Worm (Caenorhabditis elegans) whole organism, L3 larva: ENCODE measurements around the gene F14H12.17.

ENCODE experiments used
- R02D3.7 ChIP-seq: fragments of 150-350 bp; optimal IDR thresholded peaks from 2 replicates; lab custom pipeline; 2014; ENCODE audit warnings: missing biosample characterization, missing genetic modification characterization
- ZK546.5 ChIP-seq: sonication (generic microtip); optimal IDR thresholded peaks from 2 replicates; lab custom pipeline; 2017; ENCODE audit warnings: missing biosample characterization, missing genetic modification characterization
- ama-1 ChIP-seq: fragments of 150-350 bp; optimal IDR thresholded peaks from 2 replicates; lab custom pipeline; 2018
- ceh-16 ChIP-seq: sonication (generic microtip); optimal IDR thresholded peaks from 2 replicates; lab custom pipeline; 2017; ENCODE audit warnings: missing biosample characterization, missing genetic modification characterization
- ceh-28 ChIP-seq: fragments of 150-350 bp; optimal IDR thresholded peaks from 2 replicates; lab custom pipeline; 2014; ENCODE audit warnings: missing biosample characterization, missing genetic modification reagents, missing genetic modification characterization
- ceh-82 ChIP-seq: fragments of 150-350 bp; optimal IDR thresholded peaks from 2 replicates; lab custom pipeline; 2014; ENCODE audit warnings: missing biosample characterization, missing genetic modification characterization
- ceh-9 ChIP-seq: sonication (generic microtip); optimal IDR thresholded peaks from 2 replicates; lab custom pipeline; 2018; ENCODE audit warnings: missing biosample characterization, missing genetic modification characterization
- daf-12 ChIP-seq: fragments of 150-350 bp; optimal IDR thresholded peaks from 2 replicates; lab custom pipeline; 2014; ENCODE audit warnings: missing biosample characterization, missing genetic modification reagents, missing genetic modification characterization
- egl-27 ChIP-seq: sonication (generic microtip); optimal IDR thresholded peaks from 4 replicates; lab custom pipeline; 2017; ENCODE audit warnings: missing biosample characterization, missing genetic modification reagents, missing genetic modification characterization
- egl-5 ChIP-seq: fragments of 150-350 bp; optimal IDR thresholded peaks from 2 replicates; lab custom pipeline; 2017; ENCODE audit warnings: missing biosample characterization, missing genetic modification reagents, missing genetic modification characterization, inconsistent platforms
- elt-1 ChIP-seq: fragments of 150-350 bp; optimal IDR thresholded peaks from 2 replicates; lab custom pipeline; 2014; ENCODE audit warnings: missing biosample characterization, missing genetic modification characterization
- elt-2 ChIP-seq: sonication (generic microtip); optimal IDR thresholded peaks from 2 replicates; lab custom pipeline; 2016; ENCODE audit warnings: missing genetic modification reagents, mild to moderate bottlenecking, missing genetic modification characterization, missing compliant biosample characterization
- elt-3 ChIP-seq, 3 experiments: fragments of 150-350 bp in 1 of 3; sonication (generic microtip) in 2 of 3; optimal IDR thresholded peaks; 2 replicates in 2 of 3; 4 replicates in 1 of 3; lab custom pipeline; 2014 to 2017; ENCODE audit warnings: missing biosample characterization in 3 of 3, missing genetic modification characterization in 3 of 3
- eor-1 ChIP-seq, 2 experiments: fragments of 150-350 bp; optimal IDR thresholded peaks; 2 replicates each; lab custom pipeline; 2014 to 2018; ENCODE audit warnings: missing biosample characterization in 2 of 2, missing genetic modification characterization in 2 of 2
- fkh-2 ChIP-seq: fragments of 150-350 bp; optimal IDR thresholded peaks from 2 replicates; lab custom pipeline; 2014; ENCODE audit warnings: missing biosample characterization, missing genetic modification reagents, missing genetic modification characterization
- fos-1 ChIP-seq: fragments of 150-350 bp; optimal IDR thresholded peaks from 2 replicates; lab custom pipeline; 2014; ENCODE audit warnings: missing biosample characterization, missing genetic modification characterization
- hmg-11 ChIP-seq: sonication (generic microtip); optimal IDR thresholded peaks from 2 replicates; lab custom pipeline; 2016; ENCODE audit warnings: missing genetic modification characterization, missing compliant biosample characterization
- jun-1 ChIP-seq: fragments of 150-350 bp; optimal IDR thresholded peaks from 2 replicates; lab custom pipeline; 2014; ENCODE audit warnings: missing biosample characterization, missing genetic modification reagents, missing genetic modification characterization
- lin-15B ChIP-seq: fragments of 150-350 bp; optimal IDR thresholded peaks from 2 replicates; lab custom pipeline; 2014; ENCODE audit warnings: missing biosample characterization, missing genetic modification characterization
- lin-39 ChIP-seq: fragments of 150-350 bp; optimal IDR thresholded peaks from 2 replicates; lab custom pipeline; 2018; ENCODE audit warnings: missing biosample characterization, missing genetic modification reagents, missing genetic modification characterization
- lsy-12 ChIP-seq: sonication (generic microtip); optimal IDR thresholded peaks from 2 replicates; lab custom pipeline; 2016; ENCODE audit warnings: mild to moderate bottlenecking, missing genetic modification characterization, missing compliant biosample characterization
- mdl-1 ChIP-seq: fragments of 150-350 bp; optimal IDR thresholded peaks from 2 replicates; lab custom pipeline; 2014; ENCODE audit warnings: missing biosample characterization, missing genetic modification characterization
- mml-1 ChIP-seq: fragments of 150-350 bp; sonication (generic microtip); optimal IDR thresholded peaks from 3 replicates; lab custom pipeline; 2014; ENCODE audit warnings: missing biosample characterization, missing genetic modification characterization
- nfya-1 ChIP-seq: sonication (generic microtip); optimal IDR thresholded peaks from 2 replicates; lab custom pipeline; 2017; ENCODE audit warnings: missing genetic modification characterization, mild to moderate bottlenecking, missing compliant biosample characterization, antibody characterized with exemption, moderate library complexity; ENCODE audit not compliant: insufficient read depth
- nhr-11 ChIP-seq: fragments of 150-350 bp; optimal IDR thresholded peaks from 2 replicates; lab custom pipeline; 2014; ENCODE audit warnings: missing biosample characterization, missing genetic modification characterization
- nhr-12 ChIP-seq: fragments of 150-350 bp; optimal IDR thresholded peaks from 2 replicates; lab custom pipeline; 2014; ENCODE audit warnings: missing biosample characterization, missing genetic modification characterization
- nhr-23 ChIP-seq: fragments of 150-350 bp; optimal IDR thresholded peaks from 2 replicates; lab custom pipeline; 2014; ENCODE audit warnings: missing biosample characterization, missing genetic modification reagents, missing genetic modification characterization
- nhr-237 ChIP-seq: fragments of 150-350 bp; optimal IDR thresholded peaks from 2 replicates; lab custom pipeline; 2014; ENCODE audit warnings: missing biosample characterization, missing genetic modification characterization
- nhr-25 ChIP-seq: sonication (generic microtip); optimal IDR thresholded peaks from 2 replicates; lab custom pipeline; 2017; ENCODE audit warnings: missing biosample characterization, missing genetic modification characterization
- nhr-28 ChIP-seq: fragments of 150-350 bp; optimal IDR thresholded peaks from 2 replicates; lab custom pipeline; 2014; ENCODE audit warnings: missing biosample characterization, missing genetic modification characterization
- nhr-43 ChIP-seq: sonication (generic microtip); optimal IDR thresholded peaks from 2 replicates; lab custom pipeline; 2016; ENCODE audit warnings: mild to moderate bottlenecking, missing genetic modification characterization, missing compliant biosample characterization; ENCODE audit not compliant: poor library complexity, severe bottlenecking
- nhr-67 ChIP-seq: fragments of 150-350 bp; optimal IDR thresholded peaks from 2 replicates; lab custom pipeline; 2014; ENCODE audit warnings: missing biosample characterization, missing genetic modification characterization
- nhr-76 ChIP-seq: fragments of 150-350 bp; sonication (generic microtip); optimal IDR thresholded peaks from 5 replicates; lab custom pipeline; 2014; ENCODE audit warnings: missing biosample characterization, missing genetic modification characterization
- nhr-77 ChIP-seq: fragments of 150-350 bp; optimal IDR thresholded peaks from 2 replicates; lab custom pipeline; 2014; ENCODE audit warnings: missing biosample characterization, missing genetic modification characterization
- pha-4 ChIP-seq: fragments of 150-350 bp; optimal IDR thresholded peaks from 2 replicates; lab custom pipeline; 2014; ENCODE audit warnings: missing biosample characterization, missing genetic modification reagents, missing genetic modification characterization
- pqm-1 ChIP-seq: fragments of 150-350 bp; optimal IDR thresholded peaks from 2 replicates; lab custom pipeline; 2017; ENCODE audit warnings: missing biosample characterization, missing genetic modification characterization, inconsistent platforms
- sea-2 ChIP-seq: fragments of 150-350 bp; sonication (generic microtip); optimal IDR thresholded peaks from 4 replicates; lab custom pipeline; 2014; ENCODE audit warnings: missing biosample characterization, missing genetic modification reagents, missing genetic modification characterization
- skn-1 ChIP-seq: fragments of 150-350 bp; optimal IDR thresholded peaks from 2 replicates; lab custom pipeline; 2014; ENCODE audit warnings: missing biosample characterization, missing genetic modification characterization
- snpc-4 ChIP-seq: fragments of 150-350 bp; optimal IDR thresholded peaks from 2 replicates; lab custom pipeline; 2014; ENCODE audit warnings: missing biosample characterization, missing genetic modification characterization
- tbx-2 ChIP-seq: sonication (generic microtip); optimal IDR thresholded peaks from 2 replicates; lab custom pipeline; 2016; ENCODE audit warnings: mild to moderate bottlenecking, missing genetic modification characterization, missing compliant biosample characterization
- unc-39 ChIP-seq: sonication (generic microtip); optimal IDR thresholded peaks from 4 replicates; lab custom pipeline; 2017; ENCODE audit warnings: missing biosample characterization, missing genetic modification characterization
- unc-62 ChIP-seq: fragments of 150-350 bp; sonication (generic microtip); optimal IDR thresholded peaks from 4 replicates; lab custom pipeline; 2014; ENCODE audit warnings: missing biosample characterization, missing genetic modification reagents, missing genetic modification characterization
- zag-1 ChIP-seq: fragments of 150-350 bp; optimal IDR thresholded peaks from 2 replicates; lab custom pipeline; 2014; ENCODE audit warnings: missing biosample characterization, missing genetic modification characterization
- ztf-11 ChIP-seq: fragments of 150-350 bp; optimal IDR thresholded peaks from 2 replicates; lab custom pipeline; 2014; ENCODE audit warnings: missing biosample characterization, missing genetic modification characterization

F14H12.17 gene

ce11 chrX:4402854-4403253 is 39.8 kb upstream of the F14H12.17 start, which contains the start of gene D1079.1:
Gene D1079.1, plus strand, starts transcription at chrX:4403154.
- TF ChIP-seq snpc-4 (tag; lab: Kevin White, UChicago): no peak
- TF ChIP-seq fkh-2 (tag; lab: Kevin White, UChicago): no peak
- TF ChIP-seq ceh-9 (tag; lab: Kevin White, UChicago): no peak
- TF ChIP-seq zag-1: no peak
- TF ChIP-seq nfya-1 (tag; lab: Kevin White, UChicago): no peak
- no peak for TF ChIP-seq egl-27
- no peak for TF ChIP-seq ceh-28
- TF ChIP-seq unc-62 (GFP tag; lab: Kevin White, UChicago): no peak
- no peak for TF ChIP-seq nhr-237 (tag; lab: Kevin White, UChicago)
- TF ChIP-seq lin-15B (tag; lab: Kevin White, UChicago): no peak
- no peak for TF ChIP-seq jun-1 (tag; lab: Kevin White, UChicago)
- TF ChIP-seq elt-3 (tag; optimal IDR thresholded peaks at IDR 0.05; lab: Kevin White, UChicago): no peak
- TF ChIP-seq nhr-77 (tag; lab: Kevin White, UChicago): no peak
- TF ChIP-seq ZK546.5 (tag; lab: Kevin White, UChicago): no peak
- TF ChIP-seq nhr-11 (tag; lab: Kevin White, UChicago): no peak
- TF ChIP-seq skn-1 (tag; lab: Kevin White, UChicago): no peak
- TF ChIP-seq sea-2 (GFP tag; lab: Kevin White, UChicago): no peak
- no peak for TF ChIP-seq pha-4 (tag; lab: Kevin White, UChicago)
- TF ChIP-seq nhr-43 (tag; lab: Kevin White, UChicago): no peak
- TF ChIP-seq tbx-2: no peak

ce11 chrX:4400296-4400695 is 37.2 kb upstream of the F14H12.17 start:
- TF ChIP-seq egl-5 (no peak), ceh-9 (tag; lab: Kevin White, UChicago) (no peak)

ce11 chrX:4397460-4397859 is 34.4 kb upstream of the F14H12.17 start:
- TF ChIP-seq hmg-11 (tag; lab: Kevin White, UChicago) (no peak), egl-5 (no peak), eor-1 (tag; optimal IDR thresholded peaks at IDR 0.05; lab: Kevin White, UChicago) (no peak)

- peak; percentile 80 for TF ChIP-seq ceh-28
- no peak for TF ChIP-seq unc-39 (tag; lab: Kevin White, UChicago)
- peak; percentile 83 for TF ChIP-seq lin-39 (tag; lab: Kevin White, UChicago)
- peak; percentile 62 for TF ChIP-seq elt-2 (tag; lab: Kevin White, UChicago)
- peak; percentile 21 for TF ChIP-seq pqm-1 (tag; lab: Kevin White, UChicago)
- peak; percentile 9 for TF ChIP-seq nhr-11 (tag; lab: Kevin White, UChicago)
- no peak for TF ChIP-seq mdl-1 (tag; lab: Kevin White, UChicago)
- TF ChIP-seq fos-1: no peak
- TF ChIP-seq zag-1: no peak
- no peak for TF ChIP-seq mml-1 (tag; lab: Kevin White, UChicago)
- no peak for TF ChIP-seq fkh-2 (tag; lab: Kevin White, UChicago)
- TF ChIP-seq jun-1 (tag; lab: Kevin White, UChicago): peak; percentile 81
- TF ChIP-seq elt-1 (tag; lab: Kevin White, UChicago): no peak
- TF ChIP-seq lsy-12 (tag; lab: Kevin White, UChicago): no peak
- TF ChIP-seq daf-12: no peak
- peak; percentile 54 for TF ChIP-seq R02D3.7 (tag; lab: Kevin White, UChicago)
- peak; percentile 27 for TF ChIP-seq lin-15B (tag; lab: Kevin White, UChicago)
- TF ChIP-seq nhr-76 (tag; lab: Kevin White, UChicago): no peak
- TF ChIP-seq nhr-77 (tag; lab: Kevin White, UChicago): peak; percentile 71
- no peak for TF ChIP-seq ceh-16 (tag; lab: Kevin White, UChicago)
- no peak for TF ChIP-seq nhr-12 (tag; lab: Kevin White, UChicago)
- no peak for TF ChIP-seq nhr-28
- TF ChIP-seq ama-1: no peak
- peak; percentile 65 for TF ChIP-seq egl-5
- TF ChIP-seq unc-62 (GFP tag; lab: Kevin White, UChicago): no peak
- peak; percentile 87 for TF ChIP-seq nhr-25 (tag; lab: Kevin White, UChicago)
- TF ChIP-seq pha-4 (tag; lab: Kevin White, UChicago): peak; percentile 88
- TF ChIP-seq sea-2 (GFP tag; lab: Kevin White, UChicago): no peak
- TF ChIP-seq nhr-67: no peak
- TF ChIP-seq tbx-2: peak; percentile 66
- peak; percentile 84 for TF ChIP-seq nhr-23
- no peak for TF ChIP-seq elt-3 (tag; optimal IDR thresholded peaks at IDR 0.05; lab: Kevin White, UChicago)
- peak; percentile 29 for TF ChIP-seq ceh-82 (tag; lab: Kevin White, UChicago)
- peak; percentile 84 for TF ChIP-seq hmg-11 (tag; lab: Kevin White, UChicago)
- no peak for TF ChIP-seq ztf-11 (tag; lab: Kevin White, UChicago)
- TF ChIP-seq skn-1 (tag; lab: Kevin White, UChicago): peak; percentile 46
- peak; percentile 80 for TF ChIP-seq snpc-4 (tag; lab: Kevin White, UChicago)
- TF ChIP-seq eor-1 (tag; optimal IDR thresholded peaks at IDR 0.05; lab: Kevin White, UChicago): no peak
Measured at ce11 chrX:4395073-4395850, 32.2 kb upstream of the F14H12.17 start.
